Fruit fly (Drosophila melanogaster) whole organism, prepupa: ENCODE data around the gene CG32201.

ENCODE experiments used
- Blimp-1 ChIP-seq: fragments of 200-800 bp; sonication (Bioruptor generic); optimal IDR thresholded peaks from 3 replicates; lab custom pipeline; 2017; ENCODE audit warnings: missing biosample characterization, missing genetic modification characterization, mild to moderate bottlenecking, moderate library complexity, missing genetic modification reagents
- CG10669 ChIP-seq: fragments of 200-800 bp; sonication (Bioruptor generic); optimal IDR thresholded peaks from 3 replicates; lab custom pipeline; 2018; ENCODE audit warnings: missing biosample characterization, mild to moderate bottlenecking, missing genetic modification characterization, moderate library complexity
- CG11762 ChIP-seq: fragments of 200-800 bp; sonication (Bioruptor generic); optimal IDR thresholded peaks from 3 replicates; lab custom pipeline; 2016; ENCODE audit warnings: missing biosample characterization, missing genetic modification characterization; ENCODE audit not compliant: insufficient read depth
- CG11902 ChIP-seq: fragments of 200-800 bp; sonication (Bioruptor generic); optimal IDR thresholded peaks from 3 replicates; lab custom pipeline; 2016; ENCODE audit warnings: missing biosample characterization, missing genetic modification characterization
- CG15336 ChIP-seq: fragments of 200-800 bp; sonication (Bioruptor generic); IDR thresholded peaks from 2 replicates; pipeline ENCODE4 v1.3.6; 2022; ENCODE audit warnings: missing biosample characterization, missing genetic modification characterization
- CG16779 ChIP-seq: fragments of 200-800 bp; sonication (Bioruptor generic); optimal IDR thresholded peaks from 3 replicates; lab custom pipeline; 2017; ENCODE audit warnings: missing biosample characterization, mild to moderate bottlenecking, missing genetic modification characterization
- CG3032 ChIP-seq: fragments of 200-800 bp; optimal IDR thresholded peaks from 2 replicates; lab custom pipeline; 2019; ENCODE audit warnings: missing biosample characterization, mild to moderate bottlenecking, missing genetic modification characterization, moderate library complexity
- CG31627 ChIP-seq: fragments of 200-800 bp; sonication (Bioruptor generic); optimal IDR thresholded peaks from 3 replicates; lab custom pipeline; 2016; ENCODE audit warnings: missing biosample characterization, missing genetic modification characterization
- CG34406 ChIP-seq: fragments of 200-800 bp; sonication (Bioruptor generic); optimal IDR thresholded peaks from 3 replicates; lab custom pipeline; 2016; ENCODE audit warnings: missing biosample characterization, missing genetic modification characterization
- CG6163 ChIP-seq: fragments of 200-800 bp; sonication (Bioruptor generic); IDR thresholded peaks from 3 replicates; pipeline ENCODE4 v1.3.6; 2022; ENCODE audit warnings: missing biosample characterization, missing genetic modification characterization
- CG6276 ChIP-seq: fragments of 200-800 bp; sonication (Bioruptor generic); optimal IDR thresholded peaks from 2 replicates; lab custom pipeline; 2017; ENCODE audit warnings: missing biosample characterization, mild to moderate bottlenecking, missing genetic modification characterization
- CG6792 ChIP-seq: fragments of 200-800 bp; sonication (Bioruptor generic); optimal IDR thresholded peaks from 3 replicates; lab custom pipeline; 2016; ENCODE audit warnings: missing biosample characterization, missing genetic modification characterization
- CG6808 ChIP-seq: fragments of 200-800 bp; sonication (Bioruptor generic); optimal IDR thresholded peaks from 3 replicates; lab custom pipeline; 2017; ENCODE audit warnings: missing biosample characterization, missing genetic modification characterization, mild to moderate bottlenecking, moderate library complexity, missing genetic modification reagents
- CG6854 ChIP-seq: fragments of 200-800 bp; sonication (Bioruptor generic); optimal IDR thresholded peaks from 2 replicates; lab custom pipeline; 2017; ENCODE audit warnings: missing biosample characterization, mild to moderate bottlenecking, missing genetic modification characterization
- CG8119 ChIP-seq: fragments of 200-800 bp; sonication (Bioruptor generic); IDR thresholded peaks from 3 replicates; pipeline ENCODE4 v1.3.6; 2022; ENCODE audit warnings: missing biosample characterization, missing genetic modification characterization
- CG8319 ChIP-seq: fragments of 200-800 bp; sonication (Bioruptor generic); optimal IDR thresholded peaks from 3 replicates; lab custom pipeline; 2016; ENCODE audit warnings: missing biosample characterization, missing genetic modification characterization
- CG8632 ChIP-seq: fragments of 200-800 bp; sonication (Bioruptor generic); optimal IDR thresholded peaks from 3 replicates; lab custom pipeline; 2016; ENCODE audit warnings: missing biosample characterization, missing genetic modification characterization
- CG9139 ChIP-seq: fragments of 200-800 bp; sonication (Bioruptor generic); optimal IDR thresholded peaks from 3 replicates; lab custom pipeline; 2017; ENCODE audit warnings: missing biosample characterization, mild to moderate bottlenecking, missing genetic modification characterization
- Eip78C ChIP-seq: fragments of 200-800 bp; sonication (Bioruptor generic); peaks from one replicate; lab custom pipeline; 2016; ENCODE audit warnings: missing biosample characterization, missing genetic modification characterization
- Ets21C ChIP-seq: fragments of 200-800 bp; sonication (Bioruptor generic); optimal IDR thresholded peaks from 3 replicates; lab custom pipeline; 2016; ENCODE audit warnings: missing biosample characterization, missing genetic modification characterization
- Ets96B ChIP-seq: fragments of 200-800 bp; optimal IDR thresholded peaks from 2 replicates; lab custom pipeline; 2019; ENCODE audit warnings: missing biosample characterization, mild to moderate bottlenecking, missing genetic modification characterization, moderate library complexity
- Gug ChIP-seq: fragments of 200-800 bp; sonication (Bioruptor generic); IDR thresholded peaks from 2 replicates; pipeline ENCODE4 v1.3.6; 2022; ENCODE audit warnings: missing biosample characterization, missing genetic modification characterization
- Hr38 ChIP-seq: sonication (Bioruptor generic); optimal IDR thresholded peaks from 2 replicates; lab custom pipeline; 2016; ENCODE audit warnings: missing biosample characterization, missing genetic modification characterization
- Hr4 ChIP-seq: fragments of 200-800 bp; sonication (Bioruptor generic); optimal IDR thresholded peaks from 3 replicates; lab custom pipeline; 2016; ENCODE audit warnings: missing biosample characterization, missing genetic modification characterization
- Lpt ChIP-seq: fragments of 200-800 bp; sonication (Bioruptor generic); optimal IDR thresholded peaks from 3 replicates; lab custom pipeline; 2016; ENCODE audit warnings: missing biosample characterization, missing genetic modification characterization
- Met ChIP-seq: fragments of 200-800 bp; sonication (Bioruptor generic); optimal IDR thresholded peaks from 3 replicates; lab custom pipeline; 2016; ENCODE audit warnings: missing biosample characterization, missing genetic modification characterization
- OdsH ChIP-seq: fragments of 200-800 bp; sonication (Bioruptor generic); optimal IDR thresholded peaks from 3 replicates; lab custom pipeline; 2016; ENCODE audit warnings: missing biosample characterization, missing genetic modification characterization
- Sox14 ChIP-seq: fragments of 200-800 bp; sonication (Bioruptor generic); optimal IDR thresholded peaks from 3 replicates; lab custom pipeline; 2016; ENCODE audit warnings: missing biosample characterization, missing genetic modification characterization
- Sox15 ChIP-seq: fragments of 200-800 bp; sonication (Bioruptor generic); optimal IDR thresholded peaks from 3 replicates; lab custom pipeline; 2016; ENCODE audit warnings: missing biosample characterization, missing genetic modification characterization
- acj6 ChIP-seq: fragments of 200-800 bp; sonication (Bioruptor generic); optimal IDR thresholded peaks from 3 replicates; lab custom pipeline; 2016; ENCODE audit warnings: missing biosample characterization, missing genetic modification characterization
- cyc ChIP-seq: fragments of 200-800 bp; sonication (Bioruptor generic); optimal IDR thresholded peaks from 3 replicates; lab custom pipeline; 2016; ENCODE audit warnings: missing biosample characterization, missing genetic modification characterization
- dac ChIP-seq: fragments of 200-800 bp; sonication (Bioruptor generic); optimal IDR thresholded peaks from 2 replicates; lab custom pipeline; 2017; ENCODE audit warnings: missing biosample characterization, mild to moderate bottlenecking, missing genetic modification characterization
- dsx ChIP-seq: fragments of 200-800 bp; optimal IDR thresholded peaks from 3 replicates; lab custom pipeline; 2019; ENCODE audit warnings: missing biosample characterization, mild to moderate bottlenecking, missing genetic modification characterization, moderate library complexity; ENCODE audit not compliant: poor library complexity, severe bottlenecking
- eg ChIP-seq: fragments of 200-800 bp; sonication (Bioruptor generic); IDR thresholded peaks from 3 replicates; pipeline ENCODE4 v1.3.6; 2022; ENCODE audit warnings: missing biosample characterization, missing genetic modification characterization
- fd85E ChIP-seq: fragments of 200-800 bp; sonication (Bioruptor generic); optimal IDR thresholded peaks from 3 replicates; lab custom pipeline; 2016; ENCODE audit warnings: missing biosample characterization, missing genetic modification characterization
- fkh ChIP-seq: fragments of 200-800 bp; sonication (Bioruptor generic); optimal IDR thresholded peaks from 3 replicates; lab custom pipeline; 2017; ENCODE audit warnings: missing biosample characterization, mild to moderate bottlenecking, missing genetic modification characterization, moderate library complexity
- lz ChIP-seq: fragments of 200-800 bp; sonication (Bioruptor generic); optimal IDR thresholded peaks from 3 replicates; lab custom pipeline; 2016; ENCODE audit warnings: missing biosample characterization, missing genetic modification characterization
- pdm3 ChIP-seq: fragments of 200-800 bp; sonication (Bioruptor generic); optimal IDR thresholded peaks from 3 replicates; lab custom pipeline; 2016; ENCODE audit warnings: missing biosample characterization, missing genetic modification characterization
- ss ChIP-seq, 2 experiments: fragments of 200-800 bp; sonication (Bioruptor generic); optimal IDR thresholded peaks; 2 replicates in 1 of 2; 3 replicates in 1 of 2; lab custom pipeline; 2017 to 2018; ENCODE audit warnings: mild to moderate bottlenecking in 2 of 2, missing biosample characterization in 2 of 2, missing genetic modification characterization in 2 of 2, moderate library complexity in 1 of 2
- svp ChIP-seq: fragments of 200-800 bp; sonication (Bioruptor generic); peaks from one replicate; lab custom pipeline; 2016; ENCODE audit warnings: missing biosample characterization, missing genetic modification characterization
- topi ChIP-seq: fragments of 200-800 bp; sonication (Bioruptor generic); optimal IDR thresholded peaks from 3 replicates; lab custom pipeline; 2016; ENCODE audit warnings: missing biosample characterization, missing genetic modification characterization
- vri ChIP-seq: fragments of 200-800 bp; sonication (Bioruptor generic); optimal IDR thresholded peaks from 3 replicates; lab custom pipeline; 2016; ENCODE audit warnings: missing biosample characterization, mild to moderate bottlenecking, missing genetic modification characterization

The CG32201 gene

dm6 chr3L:18607162-18607561, 2.3 kb upstream of the CG32201 start, which contains the start of gene CG18231:
Gene CG18231 (plus strand): TSS chr3L:18607462.
- TF ChIP-seq dac (GFP tag; lab: Kevin White, UChicago) (no peak), CG8119 (no peak), eg (GFP tag; lab: Robert Waterston, UW) (no peak), fkh (GFP tag; lab: Kevin White, UChicago) (no peak), pdm3 (no peak), lz (GFP tag; lab: Kevin White, UChicago) (no peak), CG8632 (no peak), CG15336 (GFP tag; lab: Robert Waterston, UW) (no peak), Hr38 (no peak), Gug (GFP tag; lab: Robert Waterston, UW) (no peak), CG11902 (no peak)

dm6 chr3L:18611600-18611999, 2.2 kb downstream of the CG32201 start, which contains the start of gene CG32199:
Gene CG32199 (plus strand): TSS chr3L:18611900.
- no peak for TF ChIP-seq CG9139
- TF ChIP-seq cyc (GFP tag; lab: Kevin White, UChicago) = no peak
- no peak for TF ChIP-seq vri (GFP tag; lab: Kevin White, UChicago)

- peak; percentile 67 for TF ChIP-seq svp (GFP tag; lab: Kevin White, UChicago)
- TF ChIP-seq Eip78C (GFP tag; lab: Kevin White, UChicago) = no peak
- no peak for TF ChIP-seq Blimp-1
- TF ChIP-seq Lpt (GFP tag; lab: Kevin White, UChicago) = no peak
Measured at dm6 chr3L:18617893-18618577, 8.6 kb downstream of the CG32201 start, which contains the start of the genes CG13380 and CG4174. Gene CG13380 (minus strand): TSS chr3L:18617943. Gene CG4174 (minus strand): TSS chr3L:18617943.

dm6 chr3L:18620988-18621734, 11.7 kb downstream of the CG32201 start:
- peak; percentile 44 for TF ChIP-seq vri (GFP tag; lab: Kevin White, UChicago)
- peak; percentile 19 for TF ChIP-seq CG31627 (GFP tag; lab: Kevin White, UChicago)
- no peak for TF ChIP-seq CG10669 (GFP tag; lab: Kevin White, UChicago)
- TF ChIP-seq fkh (GFP tag; lab: Kevin White, UChicago) = no peak
- TF ChIP-seq acj6 = peak; percentile 48
- TF ChIP-seq fd85E = no peak
- TF ChIP-seq Hr4 = peak; percentile 35
- peak in 1 of 2 experiments; percentile 6 for TF ChIP-seq ss (GFP tag; optimal IDR thresholded peaks at IDR 0.05; lab: Kevin White, UChicago)
- peak; percentile 3 for TF ChIP-seq CG6808 (GFP tag; lab: Kevin White, UChicago)
- TF ChIP-seq CG8119 = no peak
- peak; percentile 51 for TF ChIP-seq OdsH (GFP tag; lab: Kevin White, UChicago)
- TF ChIP-seq CG11902 = peak; percentile 9
- no peak for TF ChIP-seq CG6854
- no peak for TF ChIP-seq Ets96B (tag; lab: Kevin White, UChicago)
- no peak for TF ChIP-seq CG16779 (tag; lab: Kevin White, UChicago)
- TF ChIP-seq CG11762 (GFP tag; lab: Kevin White, UChicago) = peak; percentile 4
- peak; percentile 64 for TF ChIP-seq CG15336 (GFP tag; lab: Robert Waterston, UW)
- peak; percentile 54 for TF ChIP-seq CG6792
- peak; percentile 26 for TF ChIP-seq Ets21C (GFP tag; lab: Kevin White, UChicago)
- no peak for TF ChIP-seq CG8319 (GFP tag; lab: Kevin White, UChicago)
- TF ChIP-seq CG9139 = no peak
- TF ChIP-seq dsx (GFP tag; lab: Kevin White, UChicago) = no peak
- no peak for TF ChIP-seq CG6276 (GFP tag; lab: Kevin White, UChicago)
- TF ChIP-seq CG34406 (GFP tag; lab: Kevin White, UChicago) = peak; percentile 17
- TF ChIP-seq Lpt (GFP tag; lab: Kevin White, UChicago) = peak; percentile 27
- no peak for TF ChIP-seq Gug (GFP tag; lab: Robert Waterston, UW)
- no peak for TF ChIP-seq CG3032 (tag; lab: Kevin White, UChicago)
- peak; percentile 60 for TF ChIP-seq lz (GFP tag; lab: Kevin White, UChicago)
- TF ChIP-seq Met (GFP tag; lab: Kevin White, UChicago) = peak; percentile 50
- TF ChIP-seq CG6163 (GFP tag; lab: Robert Waterston, UW) = peak; percentile 22; the same call in 1 of the 3 replicates
- TF ChIP-seq CG8632 = no peak
- no peak for TF ChIP-seq dac (GFP tag; lab: Kevin White, UChicago)
- TF ChIP-seq topi (GFP tag; lab: Kevin White, UChicago) = peak; percentile 34
- TF ChIP-seq Sox15 (GFP tag; lab: Kevin White, UChicago) = no peak
- TF ChIP-seq Sox14 (GFP tag; lab: Kevin White, UChicago) = no peak
